Fruit fly (Drosophila melanogaster): Measurements from ENCODE around the gene CG15545.

CG15545 gene

dm6 chr3R:30870317-30870878, 1.8 kb downstream of the CG15545 start (continued):
- TF ChIP-seq Antp (GFP tag; optimal IDR thresholded peaks at IDR 0.05) (no peak), Camta (GFP tag; optimal IDR thresholded peaks at IDR 0.05) (no peak), CG14050 (GFP tag; IDR thresholded peaks at IDR 0.05) (no peak), CG8290 (GFP tag; optimal IDR thresholded peaks at IDR 0.05) (peak; percentile 60), CG8290 (tag; optimal IDR thresholded peaks at IDR 0.05) (peak in 1 of 2 experiments; percentile 29), Meics (GFP tag; optimal IDR thresholded peaks at IDR 0.05) (peak; percentile 98), Abd-B (GFP tag; optimal IDR thresholded peaks at IDR 0.05) (no peak), CG7963 (GFP tag; IDR thresholded peaks at IDR 0.05; ENCODE audit: partially characterized antibody) (no peak), CG1832 (GFP tag; optimal IDR thresholded peaks at IDR 0.05) (no peak), CG17361 (GFP tag; IDR thresholded peaks at IDR 0.05) (no peak), onecut (GFP tag; IDR thresholded peaks at IDR 0.05) (no peak), CG31365 (tag; optimal IDR thresholded peaks at IDR 0.05) (no peak), Jarid2 (GFP tag; optimal IDR thresholded peaks at IDR 0.05) (peak; percentile 13), CG2199 (GFP tag; IDR thresholded peaks at IDR 0.05) (peak; percentile 71; the same call in 2 of the 3 replicates), CG9932 (GFP tag; IDR thresholded peaks at IDR 0.05) (peak; percentile 26; the same call in 1 of the 2 replicates), sens (GFP tag) (peak; percentile 49), CG11696 (GFP tag; IDR thresholded peaks at IDR 0.05) (no peak), unc-4 (GFP tag; IDR thresholded peaks at IDR 0.05; ENCODE audit: partially characterized antibody) (no peak), CG14710 (tag; optimal IDR thresholded peaks at IDR 0.05) (no peak), BtbVII (GFP tag; optimal IDR thresholded peaks at IDR 0.05) (no peak), HmgZ (tag; optimal IDR thresholded peaks at IDR 0.05) (no peak), Optix (GFP tag; IDR thresholded peaks at IDR 0.05) (no peak), Lpt (GFP tag; optimal IDR thresholded peaks at IDR 0.05) (no peak), CG11560 (tag; IDR thresholded peaks at IDR 0.05) (no peak), az2 (GFP tag; optimal IDR thresholded peaks at IDR 0.05) (no peak), CG12104 (GFP tag; optimal IDR thresholded peaks at IDR 0.05) (no peak), CG17912 (GFP tag; optimal IDR thresholded peaks at IDR 0.05) (no peak), CG2129 (GFP tag; IDR thresholded peaks at IDR 0.05; ENCODE audit: partially characterized antibody) (no peak), org-1 (GFP tag; optimal IDR thresholded peaks at IDR 0.05) (no peak), Doc3 (GFP tag; IDR thresholded peaks at IDR 0.05; ENCODE audit: partially characterized antibody) (no peak), CG1792 (GFP tag; optimal IDR thresholded peaks at IDR 0.05) (no peak), Spps (tag; optimal IDR thresholded peaks at IDR 0.05) (no peak), sim (GFP tag; IDR thresholded peaks at IDR 0.05) (no peak), CG15696 (tag; optimal IDR thresholded peaks at IDR 0.05) (no peak), tio (GFP tag; optimal IDR thresholded peaks at IDR 0.05) (no peak), NK7.1 (GFP tag; optimal IDR thresholded peaks at IDR 0.05) (no peak), NC2α (GFP tag; optimal IDR thresholded peaks at IDR 0.05) (no peak), CG6689 (GFP tag; IDR thresholded peaks at IDR 0.05) (no peak), CG7839 (tag; optimal IDR thresholded peaks at IDR 0.05) (peak; percentile 33), ERR (GFP tag; optimal IDR thresholded peaks at IDR 0.05) (no peak), H15 (GFP tag; IDR thresholded peaks at IDR 0.05) (no peak), CG17359 (tag; optimal IDR thresholded peaks at IDR 0.05) (no peak), ems (GFP tag; optimal IDR thresholded peaks at IDR 0.05) (no peak), CG16863 (GFP tag; optimal IDR thresholded peaks at IDR 0.05) (no peak), CG10543 (GFP tag; optimal IDR thresholded peaks at IDR 0.05) (no peak), pzg (GFP tag; optimal IDR thresholded peaks at IDR 0.05) (no peak), gcm (GFP tag; optimal IDR thresholded peaks at IDR 0.05) (no peak), Bdp1 (GFP tag; optimal IDR thresholded peaks at IDR 0.05) (no peak), CG8765 (GFP tag; IDR thresholded peaks at IDR 0.05) (no peak), Side (GFP tag; optimal IDR thresholded peaks at IDR 0.05) (no peak), hth (optimal IDR thresholded peaks at IDR 0.05) (no peak), gt (GFP tag; IDR thresholded peaks at IDR 0.05) (no peak), row (GFP tag; IDR thresholded peaks at IDR 0.05) (no peak)
